Fruit fly (Drosophila melanogaster) whole organism, embryonic: ENCODE results near the gene Cyt-c1L.

ENCODE experiments used
- ATbp ChIP-seq: fragments of 200-800 bp; sonication (Bioruptor generic); optimal IDR thresholded peaks from 2 replicates; lab custom pipeline; 2017; ENCODE audit warnings: missing biosample characterization, mild to moderate bottlenecking, missing genetic modification characterization, missing genetic modification reagents
- Aef1 ChIP-seq: fragments of 200-800 bp; sonication (Bioruptor generic); IDR thresholded peaks from 3 replicates; pipeline ENCODE4 v1.3.6; 2022; ENCODE audit warnings: missing biosample characterization, missing genetic modification characterization
- Antp ChIP-seq: fragments of 200-800 bp; sonication (Bioruptor generic); optimal IDR thresholded peaks from 3 replicates; lab custom pipeline; 2016; ENCODE audit warnings: missing biosample characterization, missing genetic modification characterization
- Atf-2 ChIP-seq: fragments of 200-800 bp; sonication (Bioruptor generic); optimal IDR thresholded peaks from 2 replicates; lab custom pipeline; 2016; ENCODE audit warnings: missing biosample characterization, missing genetic modification characterization
- Atf3 ChIP-seq: fragments of 200-800 bp; sonication (Bioruptor generic); optimal IDR thresholded peaks from 3 replicates; lab custom pipeline; 2016; ENCODE audit warnings: missing biosample characterization, missing genetic modification characterization
- CG10209 ChIP-seq: fragments of 200-800 bp; sonication (Bioruptor generic); optimal IDR thresholded peaks from 3 replicates; lab custom pipeline; 2017; ENCODE audit warnings: missing biosample characterization, mild to moderate bottlenecking, missing genetic modification characterization, missing genetic modification reagents
- CG10267 ChIP-seq: fragments of 200-800 bp; sonication (Bioruptor generic); optimal IDR thresholded peaks from 2 replicates; lab custom pipeline; 2018; ENCODE audit warnings: missing biosample characterization, mild to moderate bottlenecking, missing genetic modification characterization, moderate library complexity
- CG10321 ChIP-seq: fragments of 200-800 bp; sonication (Bioruptor generic); IDR thresholded peaks from 2 replicates; pipeline ENCODE4 v1.3.6; 2022; ENCODE audit warnings: missing biosample characterization, missing genetic modification characterization
- CG10565 ChIP-seq: fragments of 200-800 bp; sonication (Bioruptor generic); optimal IDR thresholded peaks from 3 replicates; lab custom pipeline; 2016; ENCODE audit warnings: missing biosample characterization, mild to moderate bottlenecking, missing genetic modification characterization
- CG12071 ChIP-seq: fragments of 200-800 bp; sonication (Bioruptor generic); optimal IDR thresholded peaks from 3 replicates; lab custom pipeline; 2018; ENCODE audit warnings: missing biosample characterization, mild to moderate bottlenecking, missing genetic modification characterization
- CG12104 ChIP-seq: fragments of 200-800 bp; sonication (Bioruptor generic); optimal IDR thresholded peaks from 3 replicates; lab custom pipeline; 2016; ENCODE audit warnings: missing biosample characterization, missing genetic modification characterization
- CG18599 ChIP-seq: fragments of 200-800 bp; sonication (Bioruptor generic); optimal IDR thresholded peaks from 3 replicates; lab custom pipeline; 2017; ENCODE audit warnings: missing biosample characterization, missing genetic modification characterization, mild to moderate bottlenecking, moderate library complexity, missing genetic modification reagents
- CG18764 ChIP-seq: fragments of 200-800 bp; sonication (Bioruptor generic); optimal IDR thresholded peaks from 3 replicates; lab custom pipeline; 2016; ENCODE audit warnings: missing biosample characterization, missing genetic modification characterization
- CG2202 ChIP-seq: fragments of 200-800 bp; sonication (Bioruptor generic); optimal IDR thresholded peaks from 2 replicates; lab custom pipeline; 2018; ENCODE audit warnings: missing biosample characterization, mild to moderate bottlenecking, missing genetic modification characterization
- CG3163 ChIP-seq: fragments of 200-800 bp; sonication (Bioruptor generic); optimal IDR thresholded peaks from 3 replicates; lab custom pipeline; 2016; ENCODE audit warnings: missing biosample characterization, missing genetic modification characterization
- CG32767 ChIP-seq: fragments of 200-800 bp; sonication (Bioruptor generic); IDR thresholded peaks from 2 replicates; pipeline ENCODE4 v1.3.6; 2022; ENCODE audit warnings: missing biosample characterization, missing genetic modification characterization
- CG33213 ChIP-seq: fragments of 200-800 bp; sonication (Bioruptor generic); optimal IDR thresholded peaks from 3 replicates; lab custom pipeline; 2016; ENCODE audit warnings: missing biosample characterization, missing genetic modification characterization
- CG34422 ChIP-seq: fragments of 200-800 bp; sonication (Bioruptor generic); IDR thresholded peaks from 3 replicates; pipeline ENCODE4 v1.3.6; 2022; ENCODE audit warnings: missing biosample characterization, missing genetic modification characterization
- CG4328 ChIP-seq: fragments of 200-800 bp; sonication (Bioruptor generic); optimal IDR thresholded peaks from 3 replicates; lab custom pipeline; 2017; ENCODE audit warnings: missing biosample characterization, missing genetic modification reagents, missing genetic modification characterization
- CG7556 ChIP-seq: fragments of 200-800 bp; sonication (Bioruptor generic); optimal IDR thresholded peaks from 2 replicates; lab custom pipeline; 2017; ENCODE audit warnings: missing biosample characterization, mild to moderate bottlenecking, missing genetic modification characterization
- CG8765 ChIP-seq: fragments of 200-800 bp; sonication (Bioruptor generic); IDR thresholded peaks from 2 replicates; pipeline ENCODE4 v1.3.6; 2022; ENCODE audit warnings: missing biosample characterization, missing genetic modification characterization
- CG9215 ChIP-seq: fragments of 200-800 bp; sonication (Bioruptor generic); IDR thresholded peaks from 2 replicates; pipeline ENCODE4 v1.3.6; 2022; ENCODE audit warnings: missing biosample characterization, missing genetic modification characterization
- Chrac-16 ChIP-seq: fragments of 200-800 bp; sonication (Bioruptor generic); optimal IDR thresholded peaks from 3 replicates; lab custom pipeline; 2016; ENCODE audit warnings: missing biosample characterization, missing genetic modification characterization
- Eip74EF ChIP-seq, 2 experiments: fragments of 200-800 bp in 1 of 2; fragments of >200 bp in 1 of 2; sonication (Bioruptor generic) in 1 of 2; optimal IDR thresholded peaks; 2 replicates each; lab custom pipeline; 2017 to 2019; ENCODE audit warnings: missing biosample characterization in 2 of 2, missing genetic modification characterization in 2 of 2, mild to moderate bottlenecking in 1 of 2, moderate library complexity in 1 of 2
- HLH4C ChIP-seq: fragments of 200-800 bp; sonication (Bioruptor generic); IDR thresholded peaks from 3 replicates; pipeline ENCODE4 v1.3.6; 2022; ENCODE audit warnings: missing biosample characterization, missing genetic modification characterization; ENCODE audit not compliant: partially characterized antibody
- HLHmδ ChIP-seq: fragments of 200-800 bp; sonication (Bioruptor generic); optimal IDR thresholded peaks from 2 replicates; lab custom pipeline; 2018; ENCODE audit warnings: missing biosample characterization, mild to moderate bottlenecking, missing genetic modification characterization, moderate library complexity
- Hr78 ChIP-seq, 2 experiments: fragments of 200-800 bp in 1 of 2; fragments of >200 bp in 1 of 2; sonication (Bioruptor generic) in 1 of 2; optimal IDR thresholded peaks; 2 replicates each; lab custom pipeline; 2017 to 2019; ENCODE audit warnings: missing biosample characterization in 2 of 2, missing genetic modification characterization in 2 of 2, mild to moderate bottlenecking in 1 of 2, moderate library complexity in 1 of 2
- MTF-1 ChIP-seq: fragments of 200-800 bp; sonication (Bioruptor generic); optimal IDR thresholded peaks from 2 replicates; lab custom pipeline; 2018; ENCODE audit warnings: missing biosample characterization, mild to moderate bottlenecking, missing genetic modification characterization, borderline replicate concordance
- Mad ChIP-seq: fragments of 200-800 bp; sonication (Bioruptor generic); optimal IDR thresholded peaks from 2 replicates; lab custom pipeline; 2016; ENCODE audit warnings: missing biosample characterization, missing genetic modification characterization
- Med ChIP-seq: fragments of 200-800 bp; sonication (Bioruptor generic); peaks from one replicate; lab custom pipeline; 2016; ENCODE audit warnings: missing biosample characterization, missing genetic modification characterization, mild to moderate bottlenecking, inconsistent platforms, moderate library complexity
- Sin3A ChIP-seq: fragments of >200 bp; optimal IDR thresholded peaks from 2 replicates; lab custom pipeline; 2018
- Sox100B ChIP-seq: fragments of 200-800 bp; sonication (Bioruptor generic); optimal IDR thresholded peaks from 3 replicates; lab custom pipeline; 2018; ENCODE audit warnings: missing biosample characterization, mild to moderate bottlenecking, missing genetic modification characterization
- Taf1 ChIP-seq: fragments of 200-800 bp; sonication (Bioruptor generic); IDR thresholded peaks from 2 replicates; pipeline ENCODE4 v1.3.6; 2022; ENCODE audit warnings: missing biosample characterization, missing genetic modification characterization
- ac ChIP-seq: fragments of 200-800 bp; sonication (Bioruptor generic); optimal IDR thresholded peaks from 3 replicates; lab custom pipeline; 2017; ENCODE audit warnings: missing biosample characterization, mild to moderate bottlenecking, missing genetic modification characterization
- aop ChIP-seq: fragments of 200-800 bp; sonication (Bioruptor generic); IDR thresholded peaks from 2 replicates; pipeline ENCODE4 v1.3.6; 2022; ENCODE audit warnings: missing biosample characterization, missing genetic modification characterization
- bsh ChIP-seq, 2 experiments: fragments of 200-800 bp; sonication (Bioruptor generic); optimal IDR thresholded peaks; 2 replicates each; lab custom pipeline; 2017 to 2018; ENCODE audit warnings: mild to moderate bottlenecking in 2 of 2, missing biosample characterization in 2 of 2, missing genetic modification characterization in 2 of 2, moderate library complexity in 1 of 2
- btn ChIP-seq: fragments of 200-800 bp; sonication (Bioruptor generic); optimal IDR thresholded peaks from 2 replicates; lab custom pipeline; 2016; ENCODE audit warnings: missing biosample characterization, missing genetic modification characterization
- dati ChIP-seq: fragments of 200-800 bp; sonication (Bioruptor generic); IDR thresholded peaks from 2 replicates; pipeline ENCODE4 v1.3.6; 2022; ENCODE audit warnings: missing biosample characterization, missing genetic modification characterization
- dmrt99B ChIP-seq: fragments of 200-800 bp; sonication (Bioruptor generic); optimal IDR thresholded peaks from 2 replicates; lab custom pipeline; 2018; ENCODE audit warnings: missing biosample characterization, mild to moderate bottlenecking, missing genetic modification characterization, moderate library complexity
- fru ChIP-seq: fragments of >200 bp; optimal IDR thresholded peaks from 2 replicates; lab custom pipeline; 2017
- ham ChIP-seq: fragments of 200-800 bp; sonication (Bioruptor generic); IDR thresholded peaks from 2 replicates; pipeline ENCODE4 v1.3.6; 2022; ENCODE audit warnings: missing biosample characterization, missing genetic modification characterization
- hth ChIP-seq: fragments of >200 bp; optimal IDR thresholded peaks from 2 replicates; lab custom pipeline; 2017; ENCODE audit warnings: inconsistent platforms
- nau ChIP-seq: fragments of 200-800 bp; sonication (Bioruptor generic); optimal IDR thresholded peaks from 3 replicates; lab custom pipeline; 2017; ENCODE audit warnings: missing biosample characterization, mild to moderate bottlenecking, missing genetic modification characterization, missing genetic modification reagents
- phol ChIP-seq: fragments of 200-800 bp; sonication (Bioruptor generic); optimal IDR thresholded peaks from 3 replicates; lab custom pipeline; 2018; ENCODE audit warnings: missing biosample characterization, mild to moderate bottlenecking, missing genetic modification characterization, moderate library complexity
- seq ChIP-seq: fragments of 200-800 bp; sonication (Bioruptor generic); IDR thresholded peaks from 2 replicates; pipeline ENCODE4 v1.3.6; 2022; ENCODE audit warnings: missing biosample characterization, missing genetic modification characterization
- slou ChIP-seq: fragments of 200-800 bp; sonication (Bioruptor generic); optimal IDR thresholded peaks from 3 replicates; lab custom pipeline; 2016; ENCODE audit warnings: missing biosample characterization, missing genetic modification characterization
- sqz ChIP-seq: fragments of 200-800 bp; sonication (Bioruptor generic); optimal IDR thresholded peaks from 3 replicates; lab custom pipeline; 2018; ENCODE audit warnings: missing biosample characterization, mild to moderate bottlenecking, missing genetic modification characterization
- toy ChIP-seq: fragments of 200-800 bp; sonication (Bioruptor generic); IDR thresholded peaks from 2 replicates; pipeline ENCODE4 v1.3.6; 2022; ENCODE audit warnings: missing biosample characterization, missing genetic modification characterization
- unpg ChIP-seq: fragments of 200-800 bp; sonication (Bioruptor generic); optimal IDR thresholded peaks from 3 replicates; lab custom pipeline; 2018; ENCODE audit warnings: missing biosample characterization, mild to moderate bottlenecking, missing genetic modification characterization, moderate library complexity
- z ChIP-seq: fragments of 200-800 bp; sonication (Bioruptor generic); IDR thresholded peaks from 3 replicates; pipeline ENCODE4 v1.3.6; 2022; ENCODE audit warnings: missing biosample characterization, missing genetic modification characterization

Gene Cyt-c1L

dm6 chr3R:29210542-29211393 lies 6.8 kb upstream of the Cyt-c1L start (continued):
- no peak for TF ChIP-seq CG12104 (GFP tag; lab: Kevin White, UChicago)
- TF ChIP-seq nau (GFP tag; lab: Kevin White, UChicago), result no peak
- no peak for TF ChIP-seq MTF-1 (GFP tag; lab: Kevin White, UChicago)
- TF ChIP-seq CG12071 (GFP tag; lab: Kevin White, UChicago), result no peak
- TF ChIP-seq CG4328 (GFP tag; lab: Kevin White, UChicago), result no peak
- peak; percentile 65 for TF ChIP-seq sqz (GFP tag; lab: Kevin White, UChicago)
- no peak for TF ChIP-seq CG10209 (GFP tag; lab: Kevin White, UChicago)
- TF ChIP-seq Taf1, result no peak
- TF ChIP-seq Med (GFP tag; lab: Kevin White, UChicago), result peak; percentile 63
- TF ChIP-seq CG34422, result no peak
- peak; percentile 14 for TF ChIP-seq CG7556 (GFP tag; lab: Kevin White, UChicago)
- TF ChIP-seq Sox100B (GFP tag; lab: Kevin White, UChicago), result peak; percentile 6
- TF ChIP-seq Antp (GFP tag; lab: Kevin White, UChicago), result no peak
- TF ChIP-seq ATbp (GFP tag; lab: Kevin White, UChicago), result no peak
- TF ChIP-seq CG9215 (GFP tag; lab: Robert Waterston, UW), result no peak
- TF ChIP-seq toy (GFP tag; lab: Robert Waterston, UW), result no peak
- TF ChIP-seq ham, result no peak
- TF ChIP-seq HLHmδ, result no peak
- TF ChIP-seq Atf-2 (GFP tag; lab: Kevin White, UChicago), result no peak
- no peak for TF ChIP-seq CG33213
- TF ChIP-seq seq (GFP tag; lab: Robert Waterston, UW), result no peak
- no peak for TF ChIP-seq CG3163 (GFP tag; lab: Kevin White, UChicago)
- no peak for TF ChIP-seq aop (GFP tag; lab: Robert Waterston, UW)
- no peak for TF ChIP-seq z (GFP tag; lab: Robert Waterston, UW)
- TF ChIP-seq CG32767 (GFP tag; lab: Robert Waterston, UW), result no peak
- TF ChIP-seq HLH4C (GFP tag; lab: Robert Waterston, UW), result no peak
- TF ChIP-seq Mad (GFP tag; lab: Kevin White, UChicago), result no peak
- no peak for TF ChIP-seq Sin3A (lab: Kevin White, UChicago)
- no peak for TF ChIP-seq CG10565 (GFP tag; lab: Kevin White, UChicago)
- no peak for TF ChIP-seq Aef1
- TF ChIP-seq btn (GFP tag; lab: Kevin White, UChicago), result no peak
- TF ChIP-seq CG10321 (GFP tag; lab: Robert Waterston, UW), result no peak
- no peak for TF ChIP-seq fru
- TF ChIP-seq dati (GFP tag; lab: Robert Waterston, UW), result no peak
- peak; percentile 15 for TF ChIP-seq CG10267 (tag; lab: Kevin White, UChicago)
- no peak for TF ChIP-seq CG2202 (tag; lab: Kevin White, UChicago)
- TF ChIP-seq Chrac-16 (GFP tag; lab: Kevin White, UChicago), result peak; percentile 22
- no peak for TF ChIP-seq Eip74EF (GFP tag; optimal IDR thresholded peaks at IDR 0.05; lab: Kevin White, UChicago)
- TF ChIP-seq slou (GFP tag; lab: Kevin White, UChicago), result no peak
- no peak for TF ChIP-seq ac (GFP tag; lab: Kevin White, UChicago)
- TF ChIP-seq CG18599, result no peak
- TF ChIP-seq Hr78 (GFP tag; optimal IDR thresholded peaks at IDR 0.05; lab: Kevin White, UChicago), result peak in 1 of 2 experiments; percentile 48
- no peak for TF ChIP-seq CG8765 (GFP tag; lab: Robert Waterston, UW)
- no peak for TF ChIP-seq Atf3 (GFP tag; lab: Kevin White, UChicago)
- peak; percentile 53 to 54 for TF ChIP-seq bsh (GFP tag; optimal IDR thresholded peaks at IDR 0.05; lab: Kevin White, UChicago)
- TF ChIP-seq unpg (GFP tag; lab: Kevin White, UChicago), result peak; percentile 12
- peak; percentile 38 for TF ChIP-seq phol (tag; lab: Kevin White, UChicago)
- TF ChIP-seq CG18764 (GFP tag; lab: Kevin White, UChicago), result no peak
- no peak for TF ChIP-seq hth (lab: Kevin White, UChicago)
- no peak for TF ChIP-seq dmrt99B (tag; lab: Kevin White, UChicago)
